Fruit fly (Drosophila melanogaster): ENCODE data around the gene mthl9.

The mthl9 gene

DNA sequence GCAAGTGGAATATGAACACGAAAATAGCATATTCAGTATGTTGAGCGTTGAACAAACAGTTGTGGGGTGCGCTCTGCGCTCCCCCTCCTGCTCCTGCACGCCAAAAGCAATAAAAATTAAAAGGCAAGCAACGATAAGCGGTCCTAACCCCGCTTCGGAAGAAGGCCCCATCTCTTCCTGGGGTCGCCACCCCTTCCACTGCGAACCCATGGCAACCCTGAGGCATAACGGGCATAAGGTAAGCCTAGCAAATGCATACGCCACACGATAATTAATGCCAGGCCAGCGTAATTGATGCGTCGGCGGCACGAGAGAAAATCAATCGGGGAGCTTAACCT lies 16.3 kb upstream of the mthl9 start:
- TF ChIP-seq CTCF (optimal IDR thresholded peaks at IDR 0.05) (no peak), CG8478 (optimal IDR thresholded peaks at IDR 0.05) (no peak)

DNA sequence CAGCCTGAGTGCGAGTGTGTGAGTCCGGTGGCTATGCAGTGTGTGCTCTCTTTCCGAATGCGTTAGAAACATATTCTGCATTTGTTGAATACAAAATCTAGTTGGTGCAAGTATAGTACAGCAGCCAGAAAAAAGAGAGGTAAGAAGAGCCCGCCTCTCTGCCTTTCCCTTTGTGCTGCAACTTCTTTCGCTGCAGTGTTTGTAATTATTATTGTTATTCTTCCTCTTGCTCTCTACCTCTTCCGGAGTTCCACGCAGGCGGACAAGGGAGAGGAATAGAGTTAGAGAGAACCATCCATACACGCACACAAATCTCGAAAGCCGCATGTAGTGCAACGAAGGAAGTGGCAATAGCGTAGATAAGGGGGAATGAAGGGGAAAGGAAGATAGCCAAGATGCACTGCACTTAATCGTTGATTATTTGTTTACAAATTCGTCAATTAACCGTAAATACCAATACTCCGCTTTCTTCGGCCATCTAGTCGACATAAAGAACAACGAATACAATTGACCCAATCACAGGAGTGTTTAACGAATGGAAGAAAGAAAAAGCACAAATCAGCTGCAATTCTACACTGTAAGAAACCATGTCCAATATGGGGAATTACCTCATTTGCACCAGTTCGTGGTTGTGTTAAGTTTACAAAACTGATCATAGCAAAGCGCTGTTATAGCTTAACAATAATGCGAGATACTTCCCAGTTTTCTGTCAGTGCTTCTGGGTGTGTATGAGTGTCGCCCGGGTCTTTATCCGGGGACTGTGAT lies 15.7 kb upstream of the mthl9 start:
- TF ChIP-seq CTCF (optimal IDR thresholded peaks at IDR 0.05) (no peak), CG8478 (optimal IDR thresholded peaks at IDR 0.05) (no peak)

DNA sequence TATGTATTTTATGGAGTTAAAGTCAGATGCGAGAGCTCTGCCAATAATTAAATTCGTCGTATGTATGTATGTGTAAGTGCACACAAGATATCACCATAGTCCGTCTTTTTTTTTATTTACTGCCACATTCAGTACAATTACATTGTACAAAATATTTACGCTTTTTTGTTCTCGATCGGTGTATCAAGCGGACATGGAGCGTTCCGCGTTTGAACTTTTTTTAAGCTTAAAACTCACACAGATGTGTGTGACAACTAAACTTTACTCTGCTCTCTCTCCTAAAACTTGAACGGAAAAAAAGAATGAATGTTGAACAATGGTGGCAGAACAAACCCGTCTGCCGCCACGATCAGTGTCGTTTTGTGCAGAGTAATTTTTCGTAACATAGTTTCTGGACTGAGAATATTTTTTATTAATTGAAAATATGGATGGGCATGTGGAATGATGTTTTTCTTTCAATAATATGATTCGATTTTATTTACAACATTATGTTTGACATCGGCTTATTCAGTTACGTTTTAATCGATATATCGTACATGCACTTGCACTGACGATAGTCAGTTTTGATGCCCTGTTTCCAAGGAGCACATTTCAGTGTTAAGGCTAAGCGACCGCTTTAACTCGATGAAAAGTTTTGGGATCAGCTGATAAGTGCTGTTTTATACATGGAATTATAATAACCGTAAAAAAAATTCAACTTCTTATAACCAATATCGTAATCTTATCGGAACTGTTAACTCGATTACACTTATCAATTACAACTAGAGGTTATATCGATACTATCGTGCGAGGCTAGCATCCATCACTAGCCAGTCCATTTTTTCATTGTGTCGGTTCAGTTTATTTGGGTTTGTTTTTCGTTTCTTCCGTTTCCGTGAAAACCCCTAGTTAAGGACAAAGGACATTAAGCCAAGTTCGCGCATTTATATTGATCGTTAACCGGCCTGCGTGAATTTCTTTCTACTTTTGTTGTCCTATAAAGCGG lies 14.8 kb upstream of the mthl9 start, which contains the start of gene mth:
TSS of gene mth (minus strand) at position 302 of the 985 bp plus-strand sequence.
- TF ChIP-seq CTCF (optimal IDR thresholded peaks at IDR 0.05) (peak in 1 of 2 experiments; percentile 5), CG8478 (optimal IDR thresholded peaks at IDR 0.05) (no peak)

DNA sequence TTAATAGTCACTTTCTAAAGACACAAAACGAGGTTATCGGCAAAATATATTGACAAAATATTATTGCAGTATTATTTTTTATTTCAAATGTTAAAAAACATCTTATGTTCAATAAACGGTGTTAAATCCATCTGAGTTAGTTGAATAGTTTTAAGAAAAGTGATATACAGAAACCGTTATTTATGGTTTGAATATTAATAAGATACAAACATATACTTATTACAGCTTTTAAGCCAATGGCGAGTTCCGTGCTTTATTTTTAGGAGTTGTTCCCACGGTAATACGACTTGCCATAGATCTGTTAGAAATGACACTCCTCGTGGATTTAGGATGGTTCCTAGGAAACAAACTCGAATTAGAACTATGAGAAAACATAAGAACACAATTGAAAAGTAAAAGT lies 11.2 kb upstream of the mthl9 start:
- TF ChIP-seq CG8478 (optimal IDR thresholded peaks at IDR 0.05): no peak
- no peak for TF ChIP-seq CTCF (optimal IDR thresholded peaks at IDR 0.05)

DNA sequence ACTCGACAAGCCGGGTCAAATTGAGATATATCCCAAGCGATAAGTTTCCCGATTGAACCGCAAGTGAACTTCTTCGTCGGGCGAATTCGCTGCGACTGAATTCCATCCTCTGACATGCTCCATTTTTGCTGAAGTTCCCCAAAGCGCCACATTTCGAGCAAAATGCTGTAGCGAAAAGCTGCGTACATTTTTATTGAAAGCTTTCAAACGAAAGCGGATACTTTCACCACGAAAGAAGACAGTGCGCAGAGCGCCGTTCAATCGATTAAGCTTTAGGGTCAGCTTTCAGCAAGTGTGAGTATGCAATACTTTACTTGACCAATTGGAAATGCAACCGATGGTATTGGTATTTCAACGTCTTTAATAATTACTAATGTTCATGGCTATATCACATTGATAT lies 10.7 kb upstream of the mthl9 start, which contains the start of gene mthl10:
TSS of gene mthl10 (minus strand) at position 77 of the 400 bp plus-strand sequence.
- TF ChIP-seq CTCF (optimal IDR thresholded peaks at IDR 0.05) (peak; percentile 31 to 51), CG8478 (optimal IDR thresholded peaks at IDR 0.05) (no peak)

DNA sequence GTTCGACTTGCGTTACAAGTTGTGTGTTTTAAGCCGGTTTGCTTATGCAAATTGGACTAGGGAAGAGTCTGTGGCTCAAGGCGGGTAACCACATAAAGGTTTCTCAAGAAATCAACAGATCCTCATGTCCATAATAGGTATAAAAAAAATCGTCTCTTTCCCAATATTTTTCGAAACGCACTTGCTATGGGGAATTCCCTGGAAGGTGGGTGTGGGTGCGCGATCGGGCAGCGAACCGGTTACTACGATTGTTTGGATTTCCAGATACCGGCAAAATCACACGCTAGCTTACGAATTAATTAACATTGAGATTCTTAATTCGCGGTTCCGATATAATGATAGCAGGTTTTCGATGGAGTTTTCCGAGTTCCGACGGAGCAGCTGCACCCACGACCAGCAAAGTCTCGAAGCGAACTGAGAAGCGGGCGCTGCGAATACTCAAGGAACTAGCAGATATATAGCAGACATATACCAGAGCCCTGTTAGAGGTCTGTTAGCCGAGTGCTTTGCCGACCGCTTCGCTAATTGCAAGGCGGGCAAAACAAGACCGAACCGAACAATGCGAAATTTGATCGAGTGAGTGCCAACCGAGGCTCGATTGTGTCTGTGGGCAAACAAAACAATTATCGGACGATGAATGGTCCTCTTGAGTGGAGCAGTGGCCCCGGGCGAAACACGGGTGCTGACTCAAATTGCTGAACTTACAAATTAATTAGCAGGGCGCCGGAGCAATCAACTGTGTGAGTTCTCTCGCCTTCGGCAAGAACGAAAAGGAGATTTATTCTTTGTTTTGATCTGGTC lies 9.1 kb upstream of the mthl9 start:
- TF ChIP-seq CTCF (optimal IDR thresholded peaks at IDR 0.05) (no peak), CG8478 (optimal IDR thresholded peaks at IDR 0.05) (no peak)

DNA sequence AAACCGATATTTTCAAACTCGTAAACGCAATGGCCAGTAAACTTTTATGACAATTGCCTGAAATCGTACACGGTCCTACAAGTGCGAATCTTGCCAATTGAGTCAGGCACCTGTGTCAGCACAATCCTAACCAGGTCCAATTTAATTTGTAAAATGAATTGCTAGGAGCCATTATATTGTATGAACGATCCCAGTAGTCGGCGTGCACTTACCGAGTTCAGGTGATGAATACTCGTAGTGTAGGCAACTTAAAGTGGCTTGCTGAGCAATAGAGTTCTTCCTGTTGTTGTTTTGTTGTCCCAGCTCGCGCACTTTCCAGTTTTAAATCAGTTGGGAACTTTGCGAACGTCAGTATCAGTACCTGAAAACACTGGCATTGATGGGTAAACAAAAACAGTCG lies 8.5 kb upstream of the mthl9 start:
- no peak for TF ChIP-seq CTCF (optimal IDR thresholded peaks at IDR 0.05)
- TF ChIP-seq CG8478 (optimal IDR thresholded peaks at IDR 0.05): no peak

DNA sequence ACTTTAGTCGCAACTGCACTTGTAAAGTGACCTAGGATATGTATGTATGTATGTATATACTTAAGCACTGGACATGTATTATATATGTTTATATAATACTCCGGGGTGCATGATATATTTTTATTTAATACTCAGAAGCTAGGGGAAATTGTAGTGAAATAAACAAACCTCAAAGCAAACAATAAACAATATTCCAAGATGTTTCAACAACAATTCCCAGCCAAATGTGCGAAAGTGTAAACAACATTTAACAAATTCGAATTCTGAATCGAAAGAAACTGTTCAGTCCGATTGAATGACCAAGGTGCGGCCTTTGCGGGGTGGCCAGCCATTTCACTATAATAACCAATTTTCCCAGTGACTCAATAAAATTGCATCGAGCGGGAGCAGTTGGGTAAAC lies 8.0 kb upstream of the mthl9 start:
- no peak for TF ChIP-seq CG8478 (optimal IDR thresholded peaks at IDR 0.05)
- TF ChIP-seq CTCF (optimal IDR thresholded peaks at IDR 0.05): no peak

DNA sequence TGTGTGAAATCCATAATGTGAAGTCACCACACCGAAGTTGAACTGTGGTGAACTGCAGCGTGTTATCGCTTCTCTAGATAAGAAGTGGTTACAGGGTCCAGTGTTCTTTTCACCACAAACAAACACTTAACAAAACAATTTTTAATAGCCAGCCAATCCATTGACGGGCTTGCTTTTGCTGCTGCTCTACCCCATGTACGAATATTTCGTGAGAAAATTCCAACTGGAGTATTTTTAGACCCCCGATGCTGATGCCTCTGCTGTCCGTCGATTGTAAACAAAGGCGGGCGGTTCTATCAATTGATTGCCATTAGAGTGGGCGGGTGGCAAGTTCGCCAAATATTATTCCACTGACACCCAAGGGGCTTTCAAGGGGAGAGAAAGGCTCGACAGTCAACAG lies 7.0 kb upstream of the mthl9 start:
- TF ChIP-seq CG8478 (optimal IDR thresholded peaks at IDR 0.05): no peak
- no peak for TF ChIP-seq CTCF (optimal IDR thresholded peaks at IDR 0.05)

DNA sequence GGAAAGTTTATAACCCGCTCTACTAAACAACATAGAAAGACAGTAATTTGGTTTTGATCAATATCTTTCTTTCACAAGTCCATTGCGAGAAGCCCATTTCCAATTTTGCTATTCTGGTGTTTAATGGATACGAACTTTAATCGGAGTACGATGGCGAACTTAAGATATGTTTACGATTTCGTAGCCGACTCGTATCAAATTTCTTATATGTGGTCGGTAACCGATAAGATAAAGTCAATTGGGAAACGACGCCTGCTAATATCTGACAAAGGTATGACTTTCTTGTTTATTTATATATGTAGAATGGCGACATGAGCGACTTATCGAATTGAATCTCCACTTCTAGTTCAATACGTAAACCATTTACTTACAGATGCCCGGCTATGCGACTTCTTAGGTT lies 6.0 kb upstream of the mthl9 start:
- no peak for TF ChIP-seq CG8478 (optimal IDR thresholded peaks at IDR 0.05)
- no peak for TF ChIP-seq CTCF (optimal IDR thresholded peaks at IDR 0.05)

DNA sequence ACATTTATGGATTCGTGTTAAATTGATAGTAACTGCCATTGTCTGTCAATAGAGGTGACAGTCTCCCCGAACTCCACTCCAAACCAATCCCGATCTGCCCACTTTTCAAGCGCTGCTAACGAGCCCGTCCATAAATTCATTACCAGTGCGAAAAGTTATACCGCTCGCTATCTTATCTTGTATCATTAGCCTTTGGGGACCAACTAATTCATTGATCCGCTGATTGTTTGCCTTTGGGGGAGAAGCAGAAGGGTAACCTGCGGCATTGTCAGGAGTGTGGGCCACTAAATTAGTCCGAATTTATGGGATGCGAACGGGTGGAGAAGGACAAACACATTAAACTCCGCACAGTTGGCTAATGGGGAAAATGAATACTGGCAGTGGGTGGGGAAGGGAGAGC lies 5.0 kb upstream of the mthl9 start:
- TF ChIP-seq CTCF (optimal IDR thresholded peaks at IDR 0.05) (no peak), CG8478 (optimal IDR thresholded peaks at IDR 0.05) (no peak)

DNA sequence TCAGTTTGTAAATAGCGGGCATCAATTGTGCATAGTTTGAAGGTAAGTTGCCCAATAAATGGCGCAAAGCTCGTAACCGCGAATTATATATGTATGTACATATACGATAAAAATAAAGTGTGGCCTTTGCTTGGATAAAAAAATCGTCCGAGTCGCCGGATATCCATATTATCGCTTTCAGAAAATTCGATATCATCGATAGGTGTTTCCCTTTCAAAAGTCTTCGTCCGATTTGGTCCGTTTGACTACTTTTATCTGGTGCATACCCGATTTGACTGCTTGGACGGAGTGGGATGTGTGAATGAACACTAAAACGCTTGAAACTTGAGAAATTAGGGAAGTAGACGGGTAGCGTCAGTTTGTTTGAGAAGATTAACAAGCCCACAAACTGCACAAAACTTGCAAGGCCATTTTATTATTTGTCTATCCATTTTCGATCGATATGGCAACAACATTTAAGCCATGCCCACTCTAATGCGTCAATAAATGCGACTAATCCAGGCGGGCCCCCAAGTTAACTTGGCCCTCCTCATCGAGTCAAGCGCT lies 2.9 kb downstream of the mthl9 start:
- TF ChIP-seq CG8478 (optimal IDR thresholded peaks at IDR 0.05) (no peak), CTCF (optimal IDR thresholded peaks at IDR 0.05) (no peak)

DNA sequence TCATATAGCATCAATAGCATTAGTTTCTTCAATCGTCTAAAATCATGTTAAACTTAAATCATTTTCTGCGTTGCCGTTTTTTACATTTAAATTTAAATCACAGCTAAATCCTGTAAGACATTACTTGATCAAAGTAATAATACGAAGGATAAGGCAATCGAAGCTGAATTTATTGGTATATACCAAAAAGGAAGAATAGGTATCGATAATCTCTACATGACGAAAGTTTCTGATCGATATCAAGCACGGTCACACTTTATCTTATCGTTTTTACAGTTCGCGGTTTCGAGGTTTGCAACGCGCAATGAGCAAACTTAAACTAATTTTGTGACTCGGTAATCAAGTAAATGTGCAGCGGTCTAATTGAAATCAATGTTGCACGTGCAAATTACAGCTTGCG lies 4.3 kb downstream of the mthl9 start, which contains the start of the genes Atac3 and Ptpmeg:
TSS of gene Atac3 (minus strand) at position 160 of the 400 bp plus-strand sequence.
TSS of gene Ptpmeg (plus strand) at position 265 of the 400 bp plus-strand sequence.
- no peak for TF ChIP-seq CG8478 (optimal IDR thresholded peaks at IDR 0.05)
- TF ChIP-seq CTCF (optimal IDR thresholded peaks at IDR 0.05): no peak

DNA sequence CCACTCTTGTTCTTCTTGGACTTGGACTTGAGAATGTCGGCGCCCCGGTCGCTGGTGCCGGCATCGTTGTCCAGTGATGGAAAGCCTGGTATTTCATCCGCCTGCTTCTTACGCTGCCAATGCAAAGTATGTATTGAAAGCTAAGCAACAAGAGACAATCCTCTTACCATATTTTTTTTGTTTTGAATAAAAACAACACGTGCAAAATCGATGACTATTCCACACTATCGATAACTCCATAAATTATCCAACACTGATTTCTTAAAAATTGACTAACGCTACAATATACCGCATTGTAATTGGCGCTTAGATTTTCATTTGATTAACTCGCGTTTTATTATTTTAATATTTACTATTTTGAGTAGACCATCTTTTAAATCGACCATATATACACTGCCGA lies 7.6 kb downstream of the mthl9 start, which contains the start of gene CG32344:
TSS of gene CG32344 (minus strand) at position 235 of the 400 bp plus-strand sequence.
- TF ChIP-seq CG8478 (optimal IDR thresholded peaks at IDR 0.05) (no peak), CTCF (optimal IDR thresholded peaks at IDR 0.05) (no peak)
